Fruit fly (Drosophila melanogaster) whole organism, embryonic: ENCODE results near the gene CG9667.
A peak's percentile ranks its signal among the peaks of the same experiment; 100 is the strongest.

ENCODE experiments used
- Aef1 ChIP-seq: fragments of 200-800 bp; sonication (Bioruptor generic); IDR thresholded peaks from 3 replicates; pipeline ENCODE4 v1.3.6; 2022; ENCODE audit warnings: missing biosample characterization, missing genetic modification characterization
- BEAF-32 ChIP-seq: fragments of 200-800 bp; sonication (Bioruptor generic); optimal IDR thresholded peaks from 3 replicates; lab custom pipeline; 2017; ENCODE audit warnings: missing biosample characterization, missing genetic modification characterization, mild to moderate bottlenecking, moderate library complexity, missing genetic modification reagents
- Bdp1 ChIP-seq: fragments of 200-800 bp; sonication (Bioruptor generic); optimal IDR thresholded peaks from 3 replicates; lab custom pipeline; 2016; ENCODE audit warnings: missing biosample characterization, missing genetic modification characterization
- BtbVII ChIP-seq: fragments of 200-800 bp; sonication (Bioruptor generic); optimal IDR thresholded peaks from 3 replicates; lab custom pipeline; 2017; ENCODE audit warnings: missing biosample characterization, mild to moderate bottlenecking, missing genetic modification characterization
- CG10147 ChIP-seq: fragments of 200-800 bp; sonication (Bioruptor generic); optimal IDR thresholded peaks from 2 replicates; lab custom pipeline; 2019; ENCODE audit warnings: missing biosample characterization, mild to moderate bottlenecking, missing genetic modification characterization, moderate library complexity
- CG10267 ChIP-seq: fragments of 200-800 bp; sonication (Bioruptor generic); optimal IDR thresholded peaks from 2 replicates; lab custom pipeline; 2018; ENCODE audit warnings: missing biosample characterization, mild to moderate bottlenecking, missing genetic modification characterization, moderate library complexity
- CG10274 ChIP-seq: fragments of 200-800 bp; sonication (Bioruptor generic); optimal IDR thresholded peaks from 3 replicates; lab custom pipeline; 2017; ENCODE audit warnings: missing biosample characterization, mild to moderate bottlenecking, missing genetic modification characterization
- CG11456 ChIP-seq: fragments of 200-800 bp; sonication (Bioruptor generic); IDR thresholded peaks from 3 replicates; pipeline ENCODE4 v1.3.6; 2022; ENCODE audit warnings: missing biosample characterization, missing genetic modification characterization
- CG12104 ChIP-seq: fragments of 200-800 bp; sonication (Bioruptor generic); optimal IDR thresholded peaks from 3 replicates; lab custom pipeline; 2016; ENCODE audit warnings: missing biosample characterization, missing genetic modification characterization
- CG12155 ChIP-seq: fragments of 200-800 bp; sonication (Bioruptor generic); optimal IDR thresholded peaks from 3 replicates; lab custom pipeline; 2016; ENCODE audit warnings: missing biosample characterization, missing genetic modification characterization
- CG12219 ChIP-seq: fragments of 200-800 bp; sonication (Bioruptor generic); optimal IDR thresholded peaks from 3 replicates; lab custom pipeline; 2018; ENCODE audit warnings: missing biosample characterization, mild to moderate bottlenecking, missing genetic modification characterization
- CG12236 ChIP-seq: fragments of 200-800 bp; sonication (Bioruptor generic); optimal IDR thresholded peaks from 2 replicates; lab custom pipeline; 2016; ENCODE audit warnings: missing biosample characterization, missing genetic modification characterization
- CG1233 ChIP-seq: fragments of 200-800 bp; sonication (Bioruptor generic); optimal IDR thresholded peaks from 4 replicates; lab custom pipeline; 2018; ENCODE audit warnings: missing biosample characterization, mild to moderate bottlenecking, missing genetic modification characterization
- CG12744 ChIP-seq: fragments of 200-800 bp; sonication (Bioruptor generic); optimal IDR thresholded peaks from 2 replicates; lab custom pipeline; 2016; ENCODE audit warnings: missing biosample characterization, missing genetic modification characterization
- CG12942 ChIP-seq: fragments of 200-800 bp; sonication (Bioruptor generic); optimal IDR thresholded peaks from 3 replicates; lab custom pipeline; 2016; ENCODE audit warnings: missing biosample characterization, missing genetic modification characterization
- CG13296 ChIP-seq: fragments of 200-800 bp; sonication (Bioruptor generic); optimal IDR thresholded peaks from 3 replicates; lab custom pipeline; 2018; ENCODE audit warnings: missing biosample characterization, mild to moderate bottlenecking, missing genetic modification characterization
- CG15073 ChIP-seq: fragments of 200-800 bp; sonication (Bioruptor generic); optimal IDR thresholded peaks from 2 replicates; lab custom pipeline; 2016; ENCODE audit warnings: missing biosample characterization, missing genetic modification characterization
- CG15269 ChIP-seq: fragments of 200-800 bp; sonication (Bioruptor generic); optimal IDR thresholded peaks from 2 replicates; lab custom pipeline; 2018; ENCODE audit warnings: missing biosample characterization, mild to moderate bottlenecking, missing genetic modification characterization, moderate library complexity
- CG15696 ChIP-seq: fragments of 200-800 bp; sonication (Bioruptor generic); optimal IDR thresholded peaks from 2 replicates; lab custom pipeline; 2019; ENCODE audit warnings: missing biosample characterization, mild to moderate bottlenecking, missing genetic modification characterization, moderate library complexity
- CG16815 ChIP-seq: fragments of 200-800 bp; sonication (Bioruptor generic); optimal IDR thresholded peaks from 3 replicates; lab custom pipeline; 2017; ENCODE audit warnings: missing biosample characterization, mild to moderate bottlenecking, missing genetic modification characterization
- CG17802 ChIP-seq: fragments of 200-800 bp; sonication (Bioruptor generic); optimal IDR thresholded peaks from 2 replicates; lab custom pipeline; 2018; ENCODE audit warnings: missing biosample characterization, mild to moderate bottlenecking, missing genetic modification characterization, moderate library complexity
- CG32532 ChIP-seq: fragments of 200-800 bp; sonication (Bioruptor generic); IDR thresholded peaks from 2 replicates; pipeline ENCODE4 v1.3.6; 2022; ENCODE audit warnings: missing biosample characterization, missing genetic modification characterization
- CG4404 ChIP-seq: fragments of 200-800 bp; sonication (Bioruptor generic); IDR thresholded peaks from 2 replicates; pipeline ENCODE4 v1.3.6; 2022; ENCODE audit warnings: missing biosample characterization, missing genetic modification characterization
- CG5953 ChIP-seq: fragments of 200-800 bp; sonication (Bioruptor generic); IDR thresholded peaks from 2 replicates; pipeline ENCODE4 v1.3.6; 2022; ENCODE audit warnings: missing biosample characterization, missing genetic modification characterization
- CG6791 ChIP-seq: fragments of 200-800 bp; sonication (Bioruptor generic); IDR thresholded peaks from 3 replicates; pipeline ENCODE4 v1.3.6; 2022; ENCODE audit warnings: missing biosample characterization, missing genetic modification characterization; ENCODE audit not compliant: partially characterized antibody
- CG7271 ChIP-seq: fragments of 200-800 bp; sonication (Bioruptor generic); optimal IDR thresholded peaks from 2 replicates; lab custom pipeline; 2018; ENCODE audit warnings: missing biosample characterization, mild to moderate bottlenecking, missing genetic modification characterization, moderate library complexity
- CG7928 ChIP-seq: fragments of 200-800 bp; sonication (Bioruptor generic); optimal IDR thresholded peaks from 2 replicates; lab custom pipeline; 2017; ENCODE audit warnings: missing biosample characterization, mild to moderate bottlenecking, missing genetic modification characterization
- CG8089 ChIP-seq: fragments of 200-800 bp; sonication (Bioruptor generic); optimal IDR thresholded peaks from 3 replicates; lab custom pipeline; 2016; ENCODE audit warnings: missing biosample characterization, missing genetic modification characterization
- D ChIP-seq, 2 experiments: fragments of 200-800 bp in 1 of 2; fragments of >200 bp in 1 of 2; sonication (Bioruptor generic) in 1 of 2; optimal IDR thresholded peaks; 2 replicates in 1 of 2; 3 replicates in 1 of 2; lab custom pipeline; 2017; ENCODE audit warnings: mild to moderate bottlenecking in 1 of 2, missing biosample characterization in 1 of 2, missing genetic modification characterization in 1 of 2, missing genetic modification reagents in 1 of 2
- Deaf1 ChIP-seq: fragments of 200-800 bp; optimal IDR thresholded peaks from 3 replicates; lab custom pipeline; 2019; ENCODE audit warnings: missing biosample characterization, mild to moderate bottlenecking, missing genetic modification characterization, moderate library complexity
- Doc2 ChIP-seq: fragments of 200-800 bp; sonication (Bioruptor generic); IDR thresholded peaks from 2 replicates; pipeline ENCODE4 v1.3.6; 2022; ENCODE audit warnings: missing biosample characterization, missing genetic modification characterization
- HLH3B ChIP-seq: fragments of 200-800 bp; sonication (Bioruptor generic); IDR thresholded peaks from 2 replicates; pipeline ENCODE4 v1.3.6; 2022; ENCODE audit warnings: missing biosample characterization, missing genetic modification characterization
- Hr39 ChIP-seq: fragments of >200 bp; optimal IDR thresholded peaks from 2 replicates; lab custom pipeline; 2017
- NC2α ChIP-seq: fragments of 200-800 bp; sonication (Bioruptor generic); optimal IDR thresholded peaks from 2 replicates; lab custom pipeline; 2016; ENCODE audit warnings: missing biosample characterization, missing genetic modification characterization
- NfI ChIP-seq: fragments of 200-800 bp; sonication (Bioruptor generic); optimal IDR thresholded peaks from 3 replicates; lab custom pipeline; 2018; ENCODE audit warnings: missing biosample characterization, mild to moderate bottlenecking, missing genetic modification characterization, moderate library complexity
- Optix ChIP-seq: fragments of 200-800 bp; sonication (Bioruptor generic); IDR thresholded peaks from 3 replicates; pipeline ENCODE4 v1.3.6; 2022; ENCODE audit warnings: missing biosample characterization, missing genetic modification characterization
- az2 ChIP-seq: fragments of 200-800 bp; sonication (Bioruptor generic); optimal IDR thresholded peaks from 3 replicates; lab custom pipeline; 2016; ENCODE audit warnings: missing biosample characterization, missing genetic modification characterization
- crp ChIP-seq, 2 experiments: fragments of 200-800 bp; sonication (Bioruptor generic); optimal IDR thresholded peaks; 2 replicates in 1 of 2; 3 replicates in 1 of 2; lab custom pipeline; 2017; ENCODE audit warnings: missing biosample characterization in 2 of 2, missing genetic modification characterization in 2 of 2, mild to moderate bottlenecking in 1 of 2, moderate library complexity in 1 of 2
- gcm ChIP-seq: fragments of 200-800 bp; sonication (Bioruptor generic); optimal IDR thresholded peaks from 2 replicates; lab custom pipeline; 2019; ENCODE audit warnings: missing biosample characterization, mild to moderate bottlenecking, missing genetic modification characterization, moderate library complexity
- lmd ChIP-seq: fragments of 200-800 bp; sonication (Bioruptor generic); IDR thresholded peaks from 2 replicates; pipeline ENCODE4 v1.3.6; 2022; ENCODE audit warnings: missing biosample characterization, missing genetic modification characterization
- nerfin-2 ChIP-seq: fragments of 200-800 bp; sonication (Bioruptor generic); IDR thresholded peaks from 2 replicates; pipeline ENCODE4 v1.3.6; 2022; ENCODE audit warnings: missing biosample characterization, missing genetic modification characterization; ENCODE audit not compliant: partially characterized antibody
- odd ChIP-seq: fragments of 200-800 bp; sonication (Bioruptor generic); optimal IDR thresholded peaks from 2 replicates; lab custom pipeline; 2017; ENCODE audit warnings: missing biosample characterization, mild to moderate bottlenecking, missing genetic modification characterization
- run ChIP-seq: fragments of 200-800 bp; sonication (Bioruptor generic); optimal IDR thresholded peaks from 3 replicates; lab custom pipeline; 2018; ENCODE audit warnings: missing biosample characterization, mild to moderate bottlenecking, missing genetic modification characterization
- sisA ChIP-seq: fragments of 200-800 bp; sonication (Bioruptor generic); IDR thresholded peaks from 2 replicates; pipeline ENCODE4 v1.3.6; 2022; ENCODE audit warnings: missing biosample characterization, missing genetic modification characterization
- tna ChIP-seq: fragments of 200-800 bp; sonication (Bioruptor generic); IDR thresholded peaks from 2 replicates; pipeline ENCODE4 v1.3.6; 2022; ENCODE audit warnings: missing biosample characterization, missing genetic modification characterization; ENCODE audit not compliant: partially characterized antibody
- toy ChIP-seq: fragments of 200-800 bp; sonication (Bioruptor generic); IDR thresholded peaks from 2 replicates; pipeline ENCODE4 v1.3.6; 2022; ENCODE audit warnings: missing biosample characterization, missing genetic modification characterization
- unc-4 ChIP-seq: fragments of 200-800 bp; sonication (Bioruptor generic); IDR thresholded peaks from 2 replicates; pipeline ENCODE4 v1.3.6; 2022; ENCODE audit warnings: missing biosample characterization, missing genetic modification characterization; ENCODE audit not compliant: partially characterized antibody
- usp ChIP-seq: fragments of >200 bp; optimal IDR thresholded peaks from 2 replicates; lab custom pipeline; 2017; ENCODE audit warnings: missing biosample characterization, missing genetic modification characterization

CG9667 gene

dm6 chr3R:8119457-8120337 lies 6.5 kb downstream of the CG9667 start (continued):
- TF ChIP-seq az2 (peak; percentile 2), sisA (GFP tag; lab: Robert Waterston, UW) (peak; percentile 58), CG10267 (tag; lab: Kevin White, UChicago) (peak; percentile 46), CG12219 (GFP tag; lab: Kevin White, UChicago) (no peak), usp (no peak), run (tag; lab: Kevin White, UChicago) (peak; percentile 62), HLH3B (peak; percentile 60; the same call in 1 of the 2 replicates), tna (no peak), CG32532 (GFP tag; lab: Robert Waterston, UW) (peak; percentile 87), unc-4 (peak; percentile 41; the same call in 1 of the 2 replicates), BtbVII (GFP tag; lab: Kevin White, UChicago) (peak; percentile 67), CG7271 (tag; lab: Kevin White, UChicago) (no peak), CG12155 (peak; percentile 38), gcm (GFP tag; lab: Kevin White, UChicago) (peak; percentile 43), toy (GFP tag; lab: Robert Waterston, UW) (no peak), BEAF-32 (GFP tag; lab: Kevin White, UChicago) (peak; percentile 15), CG5953 (no peak), nerfin-2 (no peak), lmd (GFP tag; lab: Robert Waterston, UW) (peak; percentile 75), CG13296 (peak; percentile 71), CG10274 (no peak), CG7928 (GFP tag; lab: Kevin White, UChicago) (peak; percentile 36), CG8089 (no peak), Deaf1 (peak; percentile 32), CG17802 (tag; lab: Kevin White, UChicago) (no peak), CG12104 (GFP tag; lab: Kevin White, UChicago) (peak; percentile 39), CG12236 (GFP tag; lab: Kevin White, UChicago) (no peak), CG12942 (GFP tag; lab: Kevin White, UChicago) (no peak), CG15269 (tag; lab: Kevin White, UChicago) (peak; percentile 85), CG15696 (tag; lab: Kevin White, UChicago) (peak; percentile 22), CG1233 (GFP tag; lab: Kevin White, UChicago) (peak; percentile 59), CG4404 (no peak), Doc2 (no peak), CG6791 (GFP tag; lab: Robert Waterston, UW) (no peak), CG11456 (GFP tag; lab: Robert Waterston, UW) (peak; percentile 56; the same call in 1 of the 3 replicates), CG12744 (GFP tag; lab: Kevin White, UChicago) (no peak), D (optimal IDR thresholded peaks at IDR 0.05; lab: Kevin White, UChicago) (no peak), D (GFP tag; optimal IDR thresholded peaks at IDR 0.05; lab: Kevin White, UChicago) (no peak), CG10147 (GFP tag; lab: Kevin White, UChicago) (peak; percentile 56), odd (GFP tag; lab: Kevin White, UChicago) (peak; percentile 31), NfI (GFP tag; lab: Kevin White, UChicago) (peak; percentile 60), CG15073 (GFP tag; lab: Kevin White, UChicago) (no peak), crp (GFP tag; optimal IDR thresholded peaks at IDR 0.05; lab: Kevin White, UChicago) (no peak), Hr39 (lab: Kevin White, UChicago) (no peak), Aef1 (GFP tag; lab: Robert Waterston, UW) (peak; percentile 71), CG16815 (GFP tag; lab: Kevin White, UChicago) (peak; percentile 17), Optix (GFP tag; lab: Robert Waterston, UW) (no peak), Bdp1 (GFP tag; lab: Kevin White, UChicago) (no peak), NC2α (GFP tag; lab: Kevin White, UChicago) (no peak)
